Worm (Caenorhabditis elegans) whole organism, L4 larva: ENCODE measurements around the gene K02H11.9.
A peak's percentile ranks its signal among the peaks of the same experiment; 100 is the strongest.

Source experiments
- D1046.2 ChIP-seq: fragments of 200-800 bp; sonication (Bioruptor generic); IDR thresholded peaks from 2 replicates; pipeline ENCODE4 v1.3.6; 2022; ENCODE audit warnings: missing genetic modification characterization, missing compliant biosample characterization
- F37D6.2 ChIP-seq: sonication (generic microtip); optimal IDR thresholded peaks from 2 replicates; lab custom pipeline; 2016; ENCODE audit warnings: mild to moderate bottlenecking, missing genetic modification characterization, missing compliant biosample characterization
- R02D3.7 ChIP-seq: fragments of 150-350 bp; sonication (generic microtip); optimal IDR thresholded peaks from 3 replicates; lab custom pipeline; 2014; ENCODE audit warnings: missing biosample characterization, missing genetic modification characterization
- Y105C5A.15 ChIP-seq: fragments of 200-800 bp; sonication (Bioruptor generic); IDR thresholded peaks from 2 replicates; pipeline ENCODE4 v1.3.6; 2022; ENCODE audit warnings: missing genetic modification characterization, missing compliant biosample characterization
- Y75B8A.6 ChIP-seq: fragments of 200-800 bp; sonication (Bioruptor generic); IDR thresholded peaks from 2 replicates; pipeline ENCODE4 v1.3.6; 2022; ENCODE audit warnings: missing genetic modification reagents, missing genetic modification characterization, missing compliant biosample characterization
- ZK546.5 ChIP-seq, 2 experiments: sonication (generic microtip); optimal IDR thresholded peaks; 2 replicates each; lab custom pipeline; 2017; ENCODE audit warnings: missing biosample characterization in 2 of 2, missing genetic modification characterization in 2 of 2
- aly-2 ChIP-seq: sonication (generic microtip); optimal IDR thresholded peaks from 2 replicates; lab custom pipeline; 2018; ENCODE audit warnings: missing biosample characterization, missing genetic modification characterization
- arid-1 ChIP-seq: fragments of 200-800 bp; sonication (Bioruptor generic); conservative IDR thresholded peaks from 2 replicates; pipeline ENCODE4 v1.3.6; 2022; ENCODE audit warnings: missing genetic modification reagents, missing genetic modification characterization, missing compliant biosample characterization
- attf-4 ChIP-seq: sonication (generic microtip); optimal IDR thresholded peaks from 3 replicates; lab custom pipeline; 2017; ENCODE audit warnings: missing biosample characterization, missing genetic modification characterization
- ceh-28 ChIP-seq: fragments of 150-350 bp; optimal IDR thresholded peaks from 2 replicates; lab custom pipeline; 2014; ENCODE audit warnings: missing biosample characterization, missing genetic modification reagents, missing genetic modification characterization
- ceh-44 ChIP-seq: fragments of 200-800 bp; sonication (Bioruptor generic); IDR thresholded peaks from 2 replicates; pipeline ENCODE4 v1.3.6; 2022; ENCODE audit warnings: missing genetic modification reagents, missing genetic modification characterization, missing compliant biosample characterization
- ceh-62 ChIP-seq: sonication (generic microtip); optimal IDR thresholded peaks from 2 replicates; lab custom pipeline; 2017; ENCODE audit warnings: missing biosample characterization, missing genetic modification characterization
- cey-2 ChIP-seq: sonication (generic microtip); optimal IDR thresholded peaks from 3 replicates; lab custom pipeline; 2017; ENCODE audit warnings: missing genetic modification characterization, mild to moderate bottlenecking, missing compliant biosample characterization, antibody characterized with exemption, borderline replicate concordance; ENCODE audit not compliant: insufficient read depth
- ctbp-1 ChIP-seq: fragments of 200-800 bp; sonication (Bioruptor generic); IDR thresholded peaks from 2 replicates; pipeline ENCODE4 v1.3.6; 2022; ENCODE audit warnings: missing genetic modification reagents, missing genetic modification characterization, missing compliant biosample characterization
- daf-16 ChIP-seq, 3 experiments: sonication (generic microtip); optimal IDR thresholded peaks; 2 replicates each; lab custom pipeline; 2016 to 2017; ENCODE audit warnings: missing genetic modification characterization in 3 of 3, missing genetic modification reagents in 3 of 3, mild to moderate bottlenecking in 2 of 3, missing compliant biosample characterization in 2 of 3, missing biosample characterization in 1 of 3, moderate library complexity in 1 of 3
- dmd-6 ChIP-seq: fragments of 200-800 bp; sonication (Bioruptor generic); IDR thresholded peaks from 2 replicates; pipeline ENCODE4 v1.3.6; 2022; ENCODE audit warnings: missing genetic modification reagents, missing genetic modification characterization, missing compliant biosample characterization
- dpl-1 ChIP-seq: fragments of 150-350 bp; optimal IDR thresholded peaks from 2 replicates; lab custom pipeline; 2014; ENCODE audit warnings: missing biosample characterization, missing genetic modification reagents, missing genetic modification characterization
- egl-27 ChIP-seq: sonication (generic microtip); optimal IDR thresholded peaks from 3 replicates; lab custom pipeline; 2017; ENCODE audit warnings: missing biosample characterization, missing genetic modification reagents, missing genetic modification characterization
- egl-43 ChIP-seq: fragments of 200-800 bp; sonication (Bioruptor generic); IDR thresholded peaks from 2 replicates; pipeline ENCODE4 v1.3.6; 2022; ENCODE audit warnings: missing genetic modification reagents, missing genetic modification characterization, missing compliant biosample characterization
- gei-8 ChIP-seq: fragments of 200-800 bp; sonication (Bioruptor generic); optimal IDR thresholded peaks from 2 replicates; lab custom pipeline; 2018; ENCODE audit warnings: mild to moderate bottlenecking, missing genetic modification characterization, missing compliant biosample characterization
- hmg-1.1 ChIP-seq: fragments of 200-800 bp; sonication (Bioruptor generic); IDR thresholded peaks from 2 replicates; pipeline ENCODE4 v1.3.6; 2022; ENCODE audit warnings: missing genetic modification reagents, missing genetic modification characterization, missing compliant biosample characterization
- lin-1 ChIP-seq: fragments of 200-800 bp; sonication (Bioruptor generic); IDR thresholded peaks from 2 replicates; pipeline ENCODE4 v1.3.6; 2022; ENCODE audit warnings: missing genetic modification reagents, missing genetic modification characterization, missing compliant biosample characterization
- lin-29 ChIP-seq: fragments of 200-800 bp; sonication (Bioruptor generic); IDR thresholded peaks from 2 replicates; pipeline ENCODE4 v1.3.6; 2022; ENCODE audit warnings: missing genetic modification reagents, missing genetic modification characterization, missing compliant biosample characterization
- mdl-1 ChIP-seq, 2 experiments: fragments of 150-350 bp in 1 of 2; sonication (generic microtip) in 1 of 2; optimal IDR thresholded peaks; 2 replicates each; lab custom pipeline; 2014 to 2017; ENCODE audit warnings: missing biosample characterization in 2 of 2, missing genetic modification characterization in 2 of 2
- mdt-29 ChIP-seq: fragments of 200-800 bp; sonication (Bioruptor generic); IDR thresholded peaks from 2 replicates; pipeline ENCODE4 v1.3.6; 2022; ENCODE audit warnings: missing genetic modification reagents, missing genetic modification characterization, missing compliant biosample characterization
- mep-1 ChIP-seq: fragments of 150-350 bp; sonication (generic microtip); optimal IDR thresholded peaks from 3 replicates; lab custom pipeline; 2014; ENCODE audit warnings: missing biosample characterization, missing genetic modification characterization
- mes-2 ChIP-seq: sonication (generic microtip); optimal IDR thresholded peaks from 2 replicates; lab custom pipeline; 2016; ENCODE audit warnings: missing genotype, mild to moderate bottlenecking, missing genetic modification characterization, missing compliant biosample characterization; ENCODE audit not compliant: poor library complexity, severe bottlenecking
- nhr-111 ChIP-seq: fragments of 200-800 bp; sonication (Bioruptor generic); optimal IDR thresholded peaks from 2 replicates; lab custom pipeline; 2018; ENCODE audit warnings: mild to moderate bottlenecking, missing genetic modification characterization, missing compliant biosample characterization
- nhr-28 ChIP-seq: fragments of 150-350 bp; optimal IDR thresholded peaks from 2 replicates; lab custom pipeline; 2014; ENCODE audit warnings: missing biosample characterization, missing genetic modification characterization
- nhr-48 ChIP-seq: sonication (generic microtip); optimal IDR thresholded peaks from 2 replicates; lab custom pipeline; 2016; ENCODE audit warnings: mild to moderate bottlenecking, missing genetic modification characterization, missing compliant biosample characterization
- rbr-2 ChIP-seq: sonication (generic microtip); optimal IDR thresholded peaks from 2 replicates; lab custom pipeline; 2016; ENCODE audit warnings: missing genotype, missing genetic modification characterization, missing compliant biosample characterization
- sdz-12 ChIP-seq: fragments of 200-800 bp; sonication (Bioruptor generic); optimal IDR thresholded peaks from 2 replicates; lab custom pipeline; 2018; ENCODE audit warnings: mild to moderate bottlenecking, missing genetic modification characterization, missing compliant biosample characterization
- set-16 ChIP-seq: fragments of 200-800 bp; sonication (Bioruptor generic); IDR thresholded peaks from 2 replicates; pipeline ENCODE4 v1.3.6; 2022; ENCODE audit warnings: missing genetic modification reagents, missing genetic modification characterization, missing compliant biosample characterization
- snpc-1.2 ChIP-seq: fragments of 200-800 bp; sonication (Bioruptor generic); IDR thresholded peaks from 2 replicates; pipeline ENCODE4 v1.3.6; 2022; ENCODE audit warnings: missing genetic modification reagents, missing genetic modification characterization, missing compliant biosample characterization
- tra-1 ChIP-seq: fragments of 200-800 bp; sonication (Bioruptor generic); IDR thresholded peaks from 2 replicates; pipeline ENCODE4 v1.3.6; 2022; ENCODE audit warnings: missing genetic modification reagents, missing genetic modification characterization, missing compliant biosample characterization
- unc-62 ChIP-seq, 3 experiments: fragments of 150-350 bp in 1 of 3; sonication (generic microtip); optimal IDR thresholded peaks in 2 of 3; peaks in 1 of 3; 1 replicate in 1 of 3; 2 replicates in 2 of 3; lab custom pipeline; 2014 to 2017; ENCODE audit warnings: missing biosample characterization in 3 of 3, missing genetic modification characterization in 3 of 3, missing genetic modification reagents in 3 of 3, missing genotype in 1 of 3
- zfp-3 ChIP-seq: fragments of 200-800 bp; sonication (Bioruptor generic); conservative IDR thresholded peaks from 2 replicates; pipeline ENCODE4 v1.3.6; 2022; ENCODE audit warnings: missing genetic modification reagents, missing genetic modification characterization, missing compliant biosample characterization
- ztf-11 ChIP-seq: fragments of 150-350 bp; optimal IDR thresholded peaks from 2 replicates; lab custom pipeline; 2014; ENCODE audit warnings: missing biosample characterization, missing genetic modification characterization

K02H11.9 gene

DNA sequence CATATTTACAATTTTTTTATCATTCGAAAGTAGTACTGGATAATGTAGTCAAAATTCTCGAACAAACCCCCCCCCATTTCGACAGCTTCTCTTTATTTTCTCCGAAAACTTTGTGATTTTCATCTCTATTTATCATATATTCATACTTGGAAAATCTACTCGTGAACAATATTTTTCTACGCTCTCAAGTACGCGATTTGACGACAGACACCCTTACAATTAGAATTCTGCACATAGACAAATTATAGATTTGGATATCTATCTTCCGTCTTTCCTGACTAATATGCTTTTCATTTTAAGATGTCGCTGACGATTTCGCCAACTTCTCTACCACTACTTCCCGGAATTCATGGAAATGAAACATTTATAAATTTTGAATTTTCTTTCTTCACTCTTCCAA is 30.9 kb downstream of the K02H11.9 start, which contains the start of gene sru-28:
Gene sru-28 (plus strand): TSS at position 301 of the 400 bp plus-strand sequence.
- TF ChIP-seq tra-1 (GFP tag; lab: Robert Waterston, UW) (no peak), arid-1 (GFP tag; lab: Robert Waterston, UW) (no peak), ztf-11 (no peak), Y75B8A.6 (GFP tag; lab: Robert Waterston, UW) (no peak), ZK546.5 (tag; optimal IDR thresholded peaks at IDR 0.05; lab: Kevin White, UChicago) (no peak), hmg-1.1 (GFP tag; lab: Robert Waterston, UW) (no peak), mep-1 (tag; lab: Kevin White, UChicago) (no peak), set-16 (GFP tag; lab: Robert Waterston, UW) (no peak)

- TF ChIP-seq aly-2 (tag; lab: Kevin White, UChicago), result no peak
- no peak for TF ChIP-seq attf-4 (tag; lab: Kevin White, UChicago)
- no peak for TF ChIP-seq daf-16 (GFP tag; optimal IDR thresholded peaks at IDR 0.05; lab: Kevin White, UChicago)
- no peak for TF ChIP-seq daf-16 (tag; optimal IDR thresholded peaks at IDR 0.05; lab: Kevin White, UChicago)
- TF ChIP-seq D1046.2, result no peak
- TF ChIP-seq mes-2 (tag; lab: Kevin White, UChicago), result no peak
- peak in 1 of 2 experiments; percentile 23 for TF ChIP-seq unc-62 (GFP tag; optimal IDR thresholded peaks at IDR 0.05 in 1 of 2; lab: Kevin White, UChicago)
- TF ChIP-seq unc-62 (tag; optimal IDR thresholded peaks at IDR 0.05; lab: Kevin White, UChicago), result no peak
- no peak for TF ChIP-seq ZK546.5 (tag; optimal IDR thresholded peaks at IDR 0.05; lab: Kevin White, UChicago)
- TF ChIP-seq lin-1 (GFP tag; lab: Robert Waterston, UW), result no peak
- no peak for TF ChIP-seq nhr-28 (tag; lab: Kevin White, UChicago)
These were observed 37.7 kb downstream of the K02H11.9 start, which contains the start of gene sru-27 for ce11 chrV:1499140-1499539. Gene sru-27, plus strand, starts transcription at chrV:1499440.

- TF ChIP-seq nhr-111 (GFP tag; lab: Kevin White, UChicago) (no peak), mdl-1 (tag; optimal IDR thresholded peaks at IDR 0.05; lab: Kevin White, UChicago) (no peak), ceh-28 (tag; lab: Kevin White, UChicago) (peak; percentile 94)
These were observed 41.1 kb downstream of the K02H11.9 start for ce11 chrV:1495752-1496151.

DNA sequence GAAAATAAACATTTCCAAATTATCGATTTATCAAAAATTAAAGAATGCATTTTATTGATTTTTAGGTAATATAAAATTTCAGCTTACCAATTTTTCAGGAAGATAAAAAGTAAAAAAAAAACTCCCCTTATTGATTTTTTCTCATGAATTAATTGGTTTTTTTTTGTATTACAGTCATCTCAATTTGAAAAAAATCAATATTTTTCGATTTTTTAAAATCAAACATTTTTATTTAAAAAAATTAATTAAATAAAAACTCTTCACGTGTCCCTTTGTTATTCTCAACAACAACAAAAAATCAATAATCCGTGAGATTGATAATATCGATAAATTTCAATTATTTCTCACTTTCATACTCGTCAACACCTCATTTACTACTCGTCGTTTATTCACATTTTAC is 41.5 kb downstream of the K02H11.9 start, which contains the start of gene C38C3.3:
Gene C38C3.3 (plus strand): TSS at position 301 of the 400 bp plus-strand sequence.
- no peak for TF ChIP-seq cey-2 (tag; lab: Kevin White, UChicago)
- TF ChIP-seq lin-29 (GFP tag; lab: Robert Waterston, UW), result no peak
- TF ChIP-seq R02D3.7, result no peak
- no peak for TF ChIP-seq D1046.2
- TF ChIP-seq tra-1 (GFP tag; lab: Robert Waterston, UW), result no peak
- TF ChIP-seq gei-8 (GFP tag; lab: Kevin White, UChicago), result no peak
- no peak for TF ChIP-seq nhr-48 (tag; lab: Kevin White, UChicago)
- TF ChIP-seq, all 104 proteins: peak for 0

- TF ChIP-seq ceh-62 (tag; lab: Kevin White, UChicago) (no peak), rbr-2 (tag; lab: Kevin White, UChicago) (no peak), egl-43 (GFP tag; lab: Robert Waterston, UW) (no peak), snpc-1.2 (GFP tag; lab: Robert Waterston, UW) (no peak), zfp-3 (GFP tag; lab: Robert Waterston, UW) (no peak), F37D6.2 (tag; lab: Kevin White, UChicago) (no peak), sdz-12 (GFP tag; lab: Kevin White, UChicago) (no peak), egl-27 (tag; lab: Kevin White, UChicago) (no peak), dmd-6 (GFP tag; lab: Robert Waterston, UW) (no peak), D1046.2 (no peak), aly-2 (tag; lab: Kevin White, UChicago) (no peak), ctbp-1 (GFP tag; lab: Robert Waterston, UW) (no peak), dpl-1 (GFP tag; lab: Kevin White, UChicago) (no peak), mdt-29 (GFP tag; lab: Robert Waterston, UW) (no peak), ceh-44 (GFP tag; lab: Robert Waterston, UW) (no peak), Y105C5A.15 (no peak)
These were observed 42.4 kb downstream of the K02H11.9 start, which contains the start of gene spig-7 for ce11 chrV:1494469-1494868. Gene spig-7, plus strand, starts transcription at chrV:1494769.
